Worm (Caenorhabditis elegans) whole organism, midembryonic: ENCODE results near the gene hdl-1.

ENCODE experiments used
- flt-1 ChIP-seq: fragments of 200-800 bp; sonication (Bioruptor generic); IDR thresholded peaks from 2 replicates; pipeline ENCODE4 v1.3.6; 2022; ENCODE audit warnings: missing genetic modification characterization, missing compliant biosample characterization
- klf-2 ChIP-seq: fragments of 200-800 bp; sonication (Bioruptor generic); conservative IDR thresholded peaks from 2 replicates; pipeline ENCODE4 v1.3.6; 2022; ENCODE audit warnings: missing genetic modification reagents, missing genetic modification characterization, missing compliant biosample characterization

- TF ChIP-seq klf-2 (GFP tag; lab: Robert Waterston, UW) (no peak), flt-1 (no peak)
These were observed 19.0 kb downstream of the hdl-1 start, which contains the start of gene nhx-9 for ce11 chrIV:11930572-11930971.
